Worm (Caenorhabditis elegans) whole organism, dauer: ENCODE measurements around the gene F13A7.14.

Experiments
- unc-62 ChIP-seq: sonication (generic microtip); optimal IDR thresholded peaks from 2 replicates; lab custom pipeline; 2017; ENCODE audit warnings: missing biosample characterization, missing genetic modification reagents, missing genetic modification characterization

F13A7.14 gene

DNA sequence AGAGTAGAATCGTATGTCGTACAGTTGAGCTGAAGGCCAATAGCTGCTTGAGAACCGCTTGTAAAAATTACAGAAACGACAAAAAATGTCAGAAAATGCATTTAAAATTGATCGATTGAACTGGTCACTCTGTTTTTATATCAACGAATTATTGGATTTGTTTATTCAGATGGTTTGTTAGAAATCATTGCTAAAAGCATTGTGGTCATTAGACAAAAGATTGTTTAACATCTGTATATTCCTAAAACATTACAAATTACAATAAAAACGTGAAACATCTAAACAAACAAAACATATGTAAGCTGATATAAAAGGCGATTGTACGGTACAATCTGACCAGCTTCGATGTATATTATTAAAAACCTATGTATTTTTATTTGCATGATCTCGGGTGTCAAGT lies 33.8 kb downstream of the F13A7.14 start, which contains the start of the genes F26D2.13 and F26D2.14:
Gene F26D2.13, minus strand, starts transcription at position 101 of the 400 bp plus-strand sequence.
Gene F26D2.14, plus strand, starts transcription at position 346 of the 400 bp plus-strand sequence.
- TF ChIP-seq unc-62 (GFP tag; lab: Kevin White, UChicago), result no peak

DNA sequence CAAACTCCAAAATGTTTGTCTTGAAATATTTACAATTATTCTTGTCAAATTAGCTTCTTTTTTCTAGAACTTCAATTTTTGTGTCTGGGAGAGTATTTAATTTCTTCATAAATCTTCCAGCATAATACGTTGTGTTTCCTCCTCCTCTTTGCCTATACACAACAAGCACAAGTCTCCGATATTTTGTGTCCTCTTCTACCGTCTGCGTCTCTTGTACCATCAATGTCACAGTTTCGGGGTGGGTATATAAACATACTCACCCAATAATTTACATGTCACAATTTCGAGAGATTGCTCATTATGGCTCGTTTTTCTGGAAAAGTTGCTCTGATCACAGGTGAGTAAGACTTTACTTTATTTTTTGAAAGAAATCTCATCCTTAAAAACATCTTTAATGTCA lies 35.9 kb downstream of the F13A7.14 start, which contains the start of gene F26D2.15:
Gene F26D2.15, plus strand, starts transcription at position 301 of the 400 bp plus-strand sequence.
- no peak for TF ChIP-seq unc-62 (GFP tag; lab: Kevin White, UChicago)

DNA sequence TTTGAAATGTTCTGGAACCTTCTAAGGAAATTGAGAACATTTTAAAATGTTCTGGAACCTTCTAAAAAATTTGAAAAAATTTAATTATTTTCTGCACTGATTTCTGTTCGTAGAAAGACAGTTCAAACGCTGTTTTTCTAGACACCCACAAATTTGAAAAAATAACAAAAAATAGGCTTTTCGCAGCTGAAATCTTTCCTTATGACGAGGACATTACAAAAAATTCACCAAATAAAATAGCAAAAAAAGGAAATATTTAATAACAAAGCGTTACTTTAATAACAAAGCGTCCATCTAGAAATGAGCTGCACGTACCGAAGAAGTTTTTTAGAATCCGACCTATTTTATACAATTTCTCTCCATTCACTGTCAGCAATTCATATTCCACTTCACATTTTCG lies 41.9 kb downstream of the F13A7.14 start, which contains the start of gene srh-141:
Gene srh-141, plus strand, starts transcription at position 301 of the 400 bp plus-strand sequence.
- no peak for TF ChIP-seq unc-62 (GFP tag; lab: Kevin White, UChicago)

DNA sequence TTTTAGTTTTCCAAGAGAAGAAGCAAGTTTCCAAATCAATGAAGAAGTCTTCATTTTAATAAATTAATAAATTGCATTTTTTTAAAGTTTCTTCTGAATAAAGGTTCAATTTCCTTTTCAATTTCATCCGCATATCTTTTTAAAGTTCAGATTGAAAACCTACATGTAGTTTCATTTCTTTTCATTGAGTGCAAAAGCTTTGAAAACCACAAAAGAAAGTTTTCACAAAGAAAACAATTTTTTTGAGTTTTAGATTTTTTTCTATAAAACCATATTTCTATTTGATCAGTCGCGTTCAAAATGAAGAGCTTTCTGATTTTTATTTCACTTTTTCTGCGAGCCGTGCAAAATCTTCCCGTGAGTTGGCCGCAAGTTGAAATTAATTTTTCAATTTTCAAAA lies 44.0 kb downstream of the F13A7.14 start, which contains the start of gene T08G3.6:
Gene T08G3.6, plus strand, starts transcription at position 301 of the 400 bp plus-strand sequence.
- TF ChIP-seq unc-62 (GFP tag; lab: Kevin White, UChicago), result no peak

DNA sequence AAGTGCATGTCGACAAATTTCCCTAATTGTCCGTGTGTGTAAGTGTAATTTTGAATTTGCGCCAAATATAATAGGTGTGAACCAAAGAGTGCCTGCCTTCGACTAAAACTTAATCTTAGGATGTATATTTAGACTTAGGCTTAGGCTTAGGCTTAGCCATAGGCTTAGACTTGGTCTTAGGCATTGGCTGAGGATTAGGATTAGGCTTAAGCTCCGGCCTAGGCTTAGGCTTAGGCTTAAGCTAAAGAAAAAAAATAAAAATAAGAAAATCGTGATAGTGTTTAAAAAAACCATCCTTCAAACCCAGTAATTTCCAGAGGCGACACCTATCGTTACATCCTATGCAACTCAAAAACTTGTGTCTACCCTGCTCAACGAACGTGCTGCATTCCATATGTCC lies 44.5 kb downstream of the F13A7.14 start:
- TF ChIP-seq unc-62 (GFP tag; lab: Kevin White, UChicago), result no peak

DNA sequence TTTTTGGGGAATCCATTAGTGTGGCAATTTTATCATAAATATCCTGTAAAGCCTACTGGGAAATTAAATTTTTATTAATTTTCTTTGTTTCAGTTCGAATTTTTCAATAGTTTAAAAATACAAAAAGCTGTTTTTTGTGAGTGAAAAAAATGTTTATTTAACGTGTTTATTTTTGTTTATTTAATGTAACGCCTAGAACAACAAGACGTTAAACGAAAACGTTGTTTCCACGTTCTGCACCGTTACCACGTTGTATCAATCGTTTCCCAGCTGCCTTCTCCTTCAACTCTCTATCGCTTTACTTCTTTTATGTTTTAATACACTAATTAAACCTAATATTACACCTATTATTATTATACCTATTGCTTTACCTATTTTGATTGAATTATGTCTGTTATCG lies 46.0 kb downstream of the F13A7.14 start, which contains the start of gene T08G3.13:
Gene T08G3.13, plus strand, starts transcription at position 301 of the 400 bp plus-strand sequence.
- no peak for TF ChIP-seq unc-62 (GFP tag; lab: Kevin White, UChicago)
